Fruit fly (Drosophila melanogaster): ENCODE measurements around the gene trp.

- no peak for TF ChIP-seq CG8478 (optimal IDR thresholded peaks at IDR 0.05)
- peak in 1 of 2 experiments; percentile 16 for TF ChIP-seq CTCF (optimal IDR thresholded peaks at IDR 0.05)
Observed at dm6 chr3R:29876733-29877193, 43.3 kb downstream of the trp start, which contains the start of gene CG31038.

Data from S2 (cell line).